Worm (Caenorhabditis elegans) whole organism, early embryonic: ENCODE measurements around the gene tbc-9.

ENCODE experiments used
- B0310.2 ChIP-seq: sonication (generic microtip); optimal IDR thresholded peaks from 2 replicates; lab custom pipeline; 2016; ENCODE audit warnings: mild to moderate bottlenecking, missing genetic modification characterization, missing compliant biosample characterization
- ama-1 ChIP-seq: fragments of 150-350 bp; optimal IDR thresholded peaks from 2 replicates; lab custom pipeline; 2014
- ceh-13 ChIP-seq: fragments of 200-800 bp; sonication (Bioruptor generic); optimal IDR thresholded peaks from 2 replicates; lab custom pipeline; 2018; ENCODE audit warnings: mild to moderate bottlenecking, missing genetic modification characterization, missing compliant biosample characterization
- flt-1 ChIP-seq: fragments of 200-800 bp; sonication (Bioruptor generic); IDR thresholded peaks from 2 replicates; pipeline ENCODE4 v1.3.6; 2022; ENCODE audit warnings: missing genetic modification characterization, missing compliant biosample characterization
- hnd-1 ChIP-seq: sonication (generic microtip); optimal IDR thresholded peaks from 2 replicates; lab custom pipeline; 2016; ENCODE audit warnings: missing genetic modification characterization, missing compliant biosample characterization
- scrt-1 ChIP-seq: fragments of 200-800 bp; sonication (Bioruptor generic); IDR thresholded peaks from 2 replicates; pipeline ENCODE4 v1.3.6; 2022; ENCODE audit warnings: missing genetic modification characterization, missing compliant biosample characterization
- tbx-11 ChIP-seq: fragments of 200-800 bp; sonication (Bioruptor generic); IDR thresholded peaks from 2 replicates; pipeline ENCODE4 v1.3.6; 2022; ENCODE audit warnings: missing genetic modification characterization, missing compliant biosample characterization

- no peak for TF ChIP-seq B0310.2
- TF ChIP-seq hnd-1 (tag; lab: Kevin White, UChicago) = no peak
- no peak for TF ChIP-seq scrt-1 (GFP tag; lab: Robert Waterston, UW)
- TF ChIP-seq ama-1 (lab: Kevin White, UChicago) = no peak
- no peak for TF ChIP-seq flt-1 (GFP tag; lab: Robert Waterston, UW)
- no peak for TF ChIP-seq tbx-11
- no peak for TF ChIP-seq ceh-13 (GFP tag; lab: Kevin White, UChicago)
Measured at ce11 chrIV:13453509-13453908, 49.1 kb downstream of the tbc-9 start.
